Fruit fly (Drosophila melanogaster): ENCODE results near the gene Cp19.

Cp19 gene

dm6 chr3L:8755689-8756088 lies 26.0 kb downstream of the Cp19 start, which contains the start of gene CG6576:
TSS of gene CG6576 (plus strand) at chr3L:8755989.
- no peak for TF ChIP-seq chif (GFP tag; optimal IDR thresholded peaks at IDR 0.05)

DNA sequence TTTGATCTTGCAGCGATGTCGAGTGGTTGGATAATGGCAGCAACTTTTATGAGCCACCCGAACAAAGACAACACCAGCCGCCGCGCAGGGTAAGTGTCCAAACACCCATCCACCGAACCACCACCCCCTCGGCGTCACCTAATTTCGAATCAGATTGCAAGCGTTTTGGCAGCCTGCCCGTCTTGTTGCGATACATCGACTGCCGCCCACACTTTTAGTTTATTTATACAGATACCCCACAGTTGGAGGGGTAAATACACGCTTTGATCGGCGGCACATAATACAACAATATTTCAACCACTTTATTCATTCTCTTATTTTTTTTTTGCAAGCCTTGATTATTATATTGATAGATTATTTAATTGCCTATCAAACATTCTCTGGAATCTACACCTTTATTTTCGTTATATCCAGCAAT lies 33.4 kb downstream of the Cp19 start:
- TF ChIP-seq gt (GFP tag; IDR thresholded peaks at IDR 0.05) = no peak
- TF ChIP-seq HLH3B (GFP tag; IDR thresholded peaks at IDR 0.05) = no peak
- TF ChIP-seq Med (GFP tag) = peak; percentile 54
- TF ChIP-seq CG14014 (GFP tag; IDR thresholded peaks at IDR 0.05) = peak; percentile 54; the same call in 1 of the 2 replicates
- no peak for TF ChIP-seq CTCF (GFP tag; optimal IDR thresholded peaks at IDR 0.05)
- no peak; the same call in 2 of the 3 replicates for TF ChIP-seq ase (GFP tag; IDR thresholded peaks at IDR 0.05)
- no peak for TF ChIP-seq CG1233 (GFP tag; optimal IDR thresholded peaks at IDR 0.05)
- peak; percentile 39; the same call in 1 of the 2 replicates for TF ChIP-seq Drgx (GFP tag; IDR thresholded peaks at IDR 0.05)
- peak; percentile 67; the same call in 1 of the 2 replicates for TF ChIP-seq stc (GFP tag; IDR thresholded peaks at IDR 0.05)
- no peak for TF ChIP-seq hkb (optimal IDR thresholded peaks at IDR 0.05)
- 0 out of 2 replicates have a peak, but pooled peaks have one; percentile 28 for TF ChIP-seq hkb (GFP tag; IDR thresholded peaks at IDR 0.05)
- no peak for TF ChIP-seq CG34376 (GFP tag; optimal IDR thresholded peaks at IDR 0.05)
- peak; percentile 15 for TF ChIP-seq CG9437 (GFP tag; optimal IDR thresholded peaks at IDR 0.05)
- TF ChIP-seq CG11456 (GFP tag; IDR thresholded peaks at IDR 0.05) = 0 out of 3 replicates have a peak, but pooled peaks have one; percentile 65
- no peak for TF ChIP-seq CG18011 (GFP tag; optimal IDR thresholded peaks at IDR 0.05)
- peak; percentile 52 for TF ChIP-seq Xbp1 (GFP tag; optimal IDR thresholded peaks at IDR 0.05)
- peak; percentile 36; the same call in 1 of the 3 replicates for TF ChIP-seq tgo (GFP tag; IDR thresholded peaks at IDR 0.05)
- TF ChIP-seq Atf3 (GFP tag; optimal IDR thresholded peaks at IDR 0.05) = no peak
- TF ChIP-seq Hand (GFP tag; optimal IDR thresholded peaks at IDR 0.05) = no peak
- TF ChIP-seq Dfd (GFP tag; optimal IDR thresholded peaks at IDR 0.05) = no peak
- TF ChIP-seq dan (GFP tag; IDR thresholded peaks at IDR 0.05) = no peak
- 0 out of 4 replicates have a peak, but pooled peaks have one; percentile 46 for TF ChIP-seq Dll (GFP tag; IDR thresholded peaks at IDR 0.05; ENCODE audit: partially characterized antibody)
- TF ChIP-seq rib (GFP tag; IDR thresholded peaks at IDR 0.05) = no peak
- peak; percentile 1 for TF ChIP-seq CG18262 (tag; optimal IDR thresholded peaks at IDR 0.05)
- TF ChIP-seq CG16863 (GFP tag; optimal IDR thresholded peaks at IDR 0.05) = peak; percentile 24
- TF ChIP-seq Antp (GFP tag; optimal IDR thresholded peaks at IDR 0.05) = no peak
- 0 out of 3 replicates have a peak, but pooled peaks have one; percentile 25 for TF ChIP-seq hb (GFP tag; IDR thresholded peaks at IDR 0.05; ENCODE audit: partially characterized antibody)
- no peak for TF ChIP-seq disco-r (GFP tag; optimal IDR thresholded peaks at IDR 0.05)
- TF ChIP-seq CG10267 (tag; optimal IDR thresholded peaks at IDR 0.05) = no peak
- peak; percentile 11 for TF ChIP-seq grn (GFP tag; optimal IDR thresholded peaks at IDR 0.05)
- TF ChIP-seq Fer3 (tag; optimal IDR thresholded peaks at IDR 0.05) = peak; percentile 34
- TF ChIP-seq Chrac-16 (GFP tag; optimal IDR thresholded peaks at IDR 0.05) = peak; percentile 14
- no peak for TF ChIP-seq CG12104 (GFP tag; optimal IDR thresholded peaks at IDR 0.05)
- TF ChIP-seq E2f2 (GFP tag; IDR thresholded peaks at IDR 0.05) = peak; percentile 38; the same call in 1 of the 2 replicates
- TF ChIP-seq vfl (GFP tag; optimal IDR thresholded peaks at IDR 0.05) = no peak
- peak; percentile 15; the same call in 1 of the 2 replicates for TF ChIP-seq ara (GFP tag; IDR thresholded peaks at IDR 0.05)
- TF ChIP-seq CG11695 (GFP tag; IDR thresholded peaks at IDR 0.05) = 0 out of 3 replicates have a peak, but pooled peaks have one; percentile 49
- TF ChIP-seq CG8944 (GFP tag; optimal IDR thresholded peaks at IDR 0.05) = peak; percentile 28
- no peak for TF ChIP-seq Elba2 (GFP tag; optimal IDR thresholded peaks at IDR 0.05)
- peak; percentile 91 for TF ChIP-seq tna (GFP tag; IDR thresholded peaks at IDR 0.05; ENCODE audit: partially characterized antibody)
- TF ChIP-seq Rfx (GFP tag; IDR thresholded peaks at IDR 0.05) = peak; percentile 57
- peak; percentile 55 for TF ChIP-seq CoRest (tag; optimal IDR thresholded peaks at IDR 0.05)
- TF ChIP-seq Atf6 (GFP tag; IDR thresholded peaks at IDR 0.05) = peak; percentile 65; the same call in 1 of the 2 replicates
- TF ChIP-seq lola (GFP tag; optimal IDR thresholded peaks at IDR 0.05) = no peak
- peak; percentile 12 for TF ChIP-seq Meics (GFP tag; optimal IDR thresholded peaks at IDR 0.05)
- peak; percentile 64 for TF ChIP-seq NfI (GFP tag; optimal IDR thresholded peaks at IDR 0.05)
- TF ChIP-seq jumu (GFP tag; optimal IDR thresholded peaks at IDR 0.05) = peak; percentile 6
- peak; percentile 75 for TF ChIP-seq vvl (GFP tag; IDR thresholded peaks at IDR 0.05)
- peak; percentile 5 for TF ChIP-seq dm (GFP tag; optimal IDR thresholded peaks at IDR 0.05)
